Fruit fly (Drosophila melanogaster) whole organism, embryonic: ENCODE measurements around the gene Tcs4.

ENCODE experiments used
- CG11093 ChIP-seq: fragments of 200-800 bp; sonication (Bioruptor generic); IDR thresholded peaks from 3 replicates; pipeline ENCODE4 v1.3.6; 2022; ENCODE audit warnings: missing biosample characterization, missing genetic modification characterization
- CG13296 ChIP-seq: fragments of 200-800 bp; sonication (Bioruptor generic); optimal IDR thresholded peaks from 3 replicates; lab custom pipeline; 2018; ENCODE audit warnings: missing biosample characterization, mild to moderate bottlenecking, missing genetic modification characterization
- CG14050 ChIP-seq: fragments of 200-800 bp; sonication (Bioruptor generic); IDR thresholded peaks from 3 replicates; pipeline ENCODE4 v1.3.6; 2022; ENCODE audit warnings: missing biosample characterization, missing genetic modification characterization
- CG14710 ChIP-seq: fragments of 200-800 bp; sonication (Bioruptor generic); optimal IDR thresholded peaks from 3 replicates; lab custom pipeline; 2019; ENCODE audit warnings: missing biosample characterization, mild to moderate bottlenecking, missing genetic modification characterization, moderate library complexity
- CG1603 ChIP-seq: fragments of 200-800 bp; sonication (Bioruptor generic); optimal IDR thresholded peaks from 2 replicates; lab custom pipeline; 2019; ENCODE audit warnings: missing biosample characterization, mild to moderate bottlenecking, missing genetic modification characterization, moderate library complexity
- CG16779 ChIP-seq: fragments of 200-800 bp; sonication (Bioruptor generic); IDR thresholded peaks from 2 replicates; pipeline ENCODE4 v1.3.6; 2022; ENCODE audit warnings: missing biosample characterization, missing genetic modification characterization
- CG2678 ChIP-seq: fragments of 200-800 bp; sonication (Bioruptor generic); optimal IDR thresholded peaks from 3 replicates; lab custom pipeline; 2019; ENCODE audit warnings: missing biosample characterization, mild to moderate bottlenecking, missing genetic modification characterization, moderate library complexity
- CG32772 ChIP-seq: fragments of 200-800 bp; sonication (Bioruptor generic); IDR thresholded peaks from 2 replicates; pipeline ENCODE4 v1.3.6; 2022; ENCODE audit warnings: missing biosample characterization, missing genetic modification characterization
- CG6765 ChIP-seq: fragments of 200-800 bp; sonication (Bioruptor generic); optimal IDR thresholded peaks from 3 replicates; lab custom pipeline; 2017; ENCODE audit warnings: missing biosample characterization, mild to moderate bottlenecking, missing genetic modification characterization
- CG7372 ChIP-seq: fragments of 200-800 bp; sonication (Bioruptor generic); IDR thresholded peaks from 2 replicates; pipeline ENCODE4 v1.3.6; 2022; ENCODE audit warnings: missing biosample characterization, missing genetic modification characterization
- CG8765 ChIP-seq: fragments of 200-800 bp; sonication (Bioruptor generic); IDR thresholded peaks from 2 replicates; pipeline ENCODE4 v1.3.6; 2022; ENCODE audit warnings: missing biosample characterization, missing genetic modification characterization
- CG9932 ChIP-seq: fragments of 200-800 bp; sonication (Bioruptor generic); IDR thresholded peaks from 2 replicates; pipeline ENCODE4 v1.3.6; 2022; ENCODE audit warnings: missing biosample characterization, missing genetic modification characterization
- Chrac-16 ChIP-seq: fragments of 200-800 bp; sonication (Bioruptor generic); optimal IDR thresholded peaks from 3 replicates; lab custom pipeline; 2016; ENCODE audit warnings: missing biosample characterization, missing genetic modification characterization
- D19B ChIP-seq: fragments of 200-800 bp; sonication (Bioruptor generic); optimal IDR thresholded peaks from 2 replicates; lab custom pipeline; 2017; ENCODE audit warnings: missing biosample characterization, mild to moderate bottlenecking, missing genetic modification characterization
- Dfd ChIP-seq, 2 experiments: fragments of >200 bp; optimal IDR thresholded peaks; 2 replicates each; lab custom pipeline; 2017; ENCODE audit warnings: missing biosample characterization in 2 of 2, missing genetic modification characterization in 2 of 2
- Dip2 ChIP-seq: fragments of 200-800 bp; sonication (Bioruptor generic); IDR thresholded peaks from 2 replicates; pipeline ENCODE4 v1.3.6; 2022; ENCODE audit warnings: missing biosample characterization, missing genetic modification characterization
- Elba2 ChIP-seq: fragments of 200-800 bp; sonication (Bioruptor generic); optimal IDR thresholded peaks from 3 replicates; lab custom pipeline; 2016; ENCODE audit warnings: missing biosample characterization, missing genetic modification characterization
- H2.0 ChIP-seq: fragments of 200-800 bp; sonication (Bioruptor generic); IDR thresholded peaks from 2 replicates; pipeline ENCODE4 v1.3.6; 2022; ENCODE audit warnings: missing biosample characterization, missing genetic modification characterization
- Hand ChIP-seq: fragments of 200-800 bp; sonication (Bioruptor generic); optimal IDR thresholded peaks from 2 replicates; lab custom pipeline; 2017; ENCODE audit warnings: mild to moderate bottlenecking, missing biosample characterization, missing genetic modification reagents, missing genetic modification characterization
- Hmx ChIP-seq: fragments of 200-800 bp; sonication (Bioruptor generic); optimal IDR thresholded peaks from 2 replicates; lab custom pipeline; 2016; ENCODE audit warnings: missing biosample characterization, missing genetic modification characterization
- Hr3 ChIP-seq: fragments of 200-800 bp; sonication (Bioruptor generic); optimal IDR thresholded peaks from 3 replicates; lab custom pipeline; 2016; ENCODE audit warnings: missing biosample characterization, missing genetic modification characterization
- MESR4 ChIP-seq: fragments of 200-800 bp; sonication (Bioruptor generic); optimal IDR thresholded peaks from 2 replicates; lab custom pipeline; 2018; ENCODE audit warnings: missing biosample characterization, mild to moderate bottlenecking, missing genetic modification characterization, moderate library complexity
- Med ChIP-seq: fragments of 200-800 bp; sonication (Bioruptor generic); peaks from one replicate; lab custom pipeline; 2016; ENCODE audit warnings: missing biosample characterization, missing genetic modification characterization, mild to moderate bottlenecking, inconsistent platforms, moderate library complexity
- NC2β ChIP-seq: fragments of 200-800 bp; sonication (Bioruptor generic); optimal IDR thresholded peaks from 2 replicates; lab custom pipeline; 2016; ENCODE audit warnings: missing biosample characterization, missing genetic modification characterization
- NfI ChIP-seq: fragments of 200-800 bp; sonication (Bioruptor generic); optimal IDR thresholded peaks from 3 replicates; lab custom pipeline; 2018; ENCODE audit warnings: missing biosample characterization, mild to moderate bottlenecking, missing genetic modification characterization, moderate library complexity
- Pdp1 ChIP-seq, 2 experiments: fragments of 200-800 bp; sonication (Bioruptor generic); optimal IDR thresholded peaks; 3 replicates each; lab custom pipeline; 2016; ENCODE audit warnings: missing biosample characterization in 2 of 2, missing genetic modification characterization in 2 of 2, mild to moderate bottlenecking in 1 of 2, moderate library complexity in 1 of 2
- Poxn ChIP-seq: fragments of 200-800 bp; sonication (Bioruptor generic); IDR thresholded peaks from 2 replicates; pipeline ENCODE4 v1.3.6; 2022; ENCODE audit warnings: missing biosample characterization, missing genetic modification characterization
- Sry-δ ChIP-seq: fragments of 200-800 bp; sonication (Bioruptor generic); optimal IDR thresholded peaks from 2 replicates; lab custom pipeline; 2016; ENCODE audit warnings: missing biosample characterization, missing genetic modification characterization
- al ChIP-seq: fragments of 200-800 bp; sonication (Bioruptor generic); IDR thresholded peaks from 2 replicates; pipeline ENCODE4 v1.3.6; 2022; ENCODE audit warnings: missing biosample characterization, missing genetic modification characterization
- bsh ChIP-seq, 2 experiments: fragments of 200-800 bp; sonication (Bioruptor generic); optimal IDR thresholded peaks; 2 replicates each; lab custom pipeline; 2017 to 2018; ENCODE audit warnings: mild to moderate bottlenecking in 2 of 2, missing biosample characterization in 2 of 2, missing genetic modification characterization in 2 of 2, moderate library complexity in 1 of 2
- chif ChIP-seq, 2 experiments: fragments of 200-800 bp; sonication (Bioruptor generic); optimal IDR thresholded peaks; 3 replicates each; lab custom pipeline; 2016; ENCODE audit warnings: missing biosample characterization in 2 of 2, missing genetic modification characterization in 2 of 2
- chinmo ChIP-seq: fragments of 200-800 bp; sonication (Bioruptor generic); IDR thresholded peaks from 4 replicates; pipeline ENCODE4 v1.3.6; 2022; ENCODE audit warnings: missing biosample characterization, missing genetic modification characterization; ENCODE audit not compliant: partially characterized antibody
- crol ChIP-seq: fragments of 200-800 bp; sonication (Bioruptor generic); IDR thresholded peaks from 2 replicates; pipeline ENCODE4 v1.3.6; 2022; ENCODE audit warnings: missing biosample characterization, missing genetic modification characterization
- crp ChIP-seq, 2 experiments: fragments of 200-800 bp; sonication (Bioruptor generic); optimal IDR thresholded peaks; 2 replicates in 1 of 2; 3 replicates in 1 of 2; lab custom pipeline; 2017; ENCODE audit warnings: missing biosample characterization in 2 of 2, missing genetic modification characterization in 2 of 2, mild to moderate bottlenecking in 1 of 2, moderate library complexity in 1 of 2
- dati ChIP-seq: fragments of 200-800 bp; sonication (Bioruptor generic); IDR thresholded peaks from 2 replicates; pipeline ENCODE4 v1.3.6; 2022; ENCODE audit warnings: missing biosample characterization, missing genetic modification characterization
- dimm ChIP-seq: fragments of 200-800 bp; sonication (Bioruptor generic); IDR thresholded peaks from 2 replicates; pipeline ENCODE4 v1.3.6; 2022; ENCODE audit warnings: missing biosample characterization, missing genetic modification characterization
- en ChIP-seq: fragments of 200-800 bp; sonication (Bioruptor generic); optimal IDR thresholded peaks from 2 replicates; lab custom pipeline; 2016; ENCODE audit warnings: missing biosample characterization, missing genetic modification characterization
- eve ChIP-seq, 2 experiments: fragments of >200 bp; optimal IDR thresholded peaks; 2 replicates each; lab custom pipeline; 2017; ENCODE audit warnings: missing biosample characterization in 2 of 2, missing genetic modification characterization in 2 of 2
- eyg ChIP-seq: fragments of 200-800 bp; sonication (Bioruptor generic); optimal IDR thresholded peaks from 3 replicates; lab custom pipeline; 2016; ENCODE audit warnings: missing biosample characterization, missing genetic modification characterization
- fd102C ChIP-seq: fragments of 200-800 bp; sonication (Bioruptor generic); optimal IDR thresholded peaks from 2 replicates; lab custom pipeline; 2018; ENCODE audit warnings: missing biosample characterization, mild to moderate bottlenecking, missing genetic modification characterization, moderate library complexity
- gcm ChIP-seq: fragments of 200-800 bp; sonication (Bioruptor generic); optimal IDR thresholded peaks from 2 replicates; lab custom pipeline; 2019; ENCODE audit warnings: missing biosample characterization, mild to moderate bottlenecking, missing genetic modification characterization, moderate library complexity
- grau ChIP-seq: fragments of 200-800 bp; optimal IDR thresholded peaks from 3 replicates; lab custom pipeline; 2019; ENCODE audit warnings: missing biosample characterization, mild to moderate bottlenecking, missing genetic modification characterization, moderate library complexity
- hkb ChIP-seq, 2 experiments: fragments of 200-800 bp in 1 of 2; fragments of >200 bp in 1 of 2; sonication (Bioruptor generic) in 1 of 2; IDR thresholded peaks in 1 of 2; optimal IDR thresholded peaks in 1 of 2; 2 replicates each; pipeline versions ENCODE4 v1.3.6 to Lab custom; 2017 to 2022; ENCODE audit warnings: missing biosample characterization in 1 of 2, missing genetic modification characterization in 1 of 2
- jing ChIP-seq: fragments of 200-800 bp; sonication (Bioruptor generic); optimal IDR thresholded peaks from 2 replicates; lab custom pipeline; 2018; ENCODE audit warnings: missing biosample characterization, mild to moderate bottlenecking, missing genetic modification characterization
- onecut ChIP-seq: fragments of 200-800 bp; sonication (Bioruptor generic); IDR thresholded peaks from 2 replicates; pipeline ENCODE4 v1.3.6; 2022; ENCODE audit warnings: missing biosample characterization, missing genetic modification characterization
- pho ChIP-seq: fragments of 200-800 bp; sonication (Bioruptor generic); optimal IDR thresholded peaks from 2 replicates; lab custom pipeline; 2016; ENCODE audit warnings: missing biosample characterization, missing genetic modification characterization
- pros ChIP-seq: fragments of 200-800 bp; sonication (Bioruptor generic); optimal IDR thresholded peaks from 3 replicates; lab custom pipeline; 2019; ENCODE audit warnings: missing biosample characterization, mild to moderate bottlenecking, missing genetic modification characterization, moderate library complexity
- run ChIP-seq: fragments of 200-800 bp; sonication (Bioruptor generic); optimal IDR thresholded peaks from 3 replicates; lab custom pipeline; 2018; ENCODE audit warnings: missing biosample characterization, mild to moderate bottlenecking, missing genetic modification characterization
- shn ChIP-seq: fragments of 200-800 bp; sonication (Bioruptor generic); optimal IDR thresholded peaks from 3 replicates; lab custom pipeline; 2016; ENCODE audit warnings: missing biosample characterization, missing genetic modification characterization
- zfh1 ChIP-seq: fragments of 200-800 bp; sonication (Bioruptor generic); IDR thresholded peaks from 3 replicates; pipeline ENCODE4 v1.3.6; 2022; ENCODE audit warnings: missing biosample characterization, missing genetic modification characterization

The Tcs4 gene

DNA sequence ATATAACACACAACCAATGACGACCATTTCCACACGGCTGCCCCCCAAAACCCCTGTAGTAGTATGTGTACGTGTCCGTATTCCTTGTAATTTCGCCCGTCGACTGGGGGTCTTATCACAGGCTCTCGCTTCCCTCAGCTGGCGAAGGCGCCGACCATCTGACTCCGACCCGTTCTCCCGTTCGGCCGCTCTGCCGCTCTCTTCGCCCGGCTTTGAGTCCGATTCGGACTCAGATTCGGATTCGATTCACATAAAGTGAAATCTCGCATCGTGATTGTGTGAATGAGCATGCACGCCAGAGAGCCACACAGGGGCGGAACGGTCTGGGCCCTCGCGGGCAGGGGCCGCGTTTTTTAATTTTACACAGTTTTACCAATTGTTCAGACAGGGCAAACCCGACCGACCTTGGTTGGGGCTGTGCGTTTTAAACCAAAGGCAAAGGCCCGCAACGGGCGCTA is 35.8 kb downstream of the Tcs4 start (continued):
- TF ChIP-seq Sry-δ (GFP tag; lab: Kevin White, UChicago) (no peak), Dip2 (no peak), CG6765 (GFP tag; lab: Kevin White, UChicago) (no peak), onecut (GFP tag; lab: Robert Waterston, UW) (peak; percentile 31), shn (GFP tag; lab: Kevin White, UChicago) (peak; percentile 45), Poxn (GFP tag; lab: Robert Waterston, UW) (no peak), MESR4 (GFP tag; lab: Kevin White, UChicago) (no peak), zfh1 (GFP tag; lab: Robert Waterston, UW) (peak; percentile 55; the same call in 2 of the 3 replicates), hkb (optimal IDR thresholded peaks at IDR 0.05; lab: Kevin White, UChicago) (no peak), hkb (GFP tag; IDR thresholded peaks at IDR 0.05; lab: Robert Waterston, UW) (peak; percentile 31; the same call in 1 of the 2 replicates), CG7372 (GFP tag; lab: Robert Waterston, UW) (no peak), Pdp1 (GFP tag; optimal IDR thresholded peaks at IDR 0.05; lab: Kevin White, UChicago) (peak; percentile 27 to 43), Hand (GFP tag; lab: Kevin White, UChicago) (no peak), grau (tag; lab: Kevin White, UChicago) (peak; percentile 35), NfI (peak; percentile 36), en (GFP tag; lab: Kevin White, UChicago) (no peak), CG2678 (tag; lab: Kevin White, UChicago) (peak; percentile 40), chif (GFP tag; optimal IDR thresholded peaks at IDR 0.05; lab: Kevin White, UChicago) (peak in 1 of 2 experiments; percentile 8), run (tag; lab: Kevin White, UChicago) (no peak), Hr3 (peak; percentile 9), crol (no peak), CG1603 (peak; percentile 15), Dfd (GFP tag; optimal IDR thresholded peaks at IDR 0.05; lab: Kevin White, UChicago) (no peak), Chrac-16 (peak; percentile 28), NC2β (peak; percentile 2), CG16779 (no peak), crp (GFP tag; optimal IDR thresholded peaks at IDR 0.05; lab: Kevin White, UChicago) (peak in 1 of 2 experiments; percentile 23), D19B (no peak), dimm (GFP tag; lab: Robert Waterston, UW) (no peak), CG11093 (peak; percentile 64; the same call in 1 of the 3 replicates), pros (no peak), pho (no peak), eyg (GFP tag; lab: Kevin White, UChicago) (no peak), CG32772 (peak; percentile 53; the same call in 1 of the 2 replicates), CG8765 (GFP tag; lab: Robert Waterston, UW) (0 out of 2 replicates have a peak, but pooled peaks have one; percentile 6), CG9932 (GFP tag; lab: Robert Waterston, UW) (peak; percentile 84), CG14710 (tag; lab: Kevin White, UChicago) (peak; percentile 3), H2.0 (GFP tag; lab: Robert Waterston, UW) (peak; percentile 15; the same call in 1 of the 2 replicates), CG13296 (GFP tag; lab: Kevin White, UChicago) (no peak), Med (GFP tag; lab: Kevin White, UChicago) (peak; percentile 92), chinmo (GFP tag; lab: Robert Waterston, UW) (peak; percentile 88), Hmx (no peak), bsh (GFP tag; optimal IDR thresholded peaks at IDR 0.05; lab: Kevin White, UChicago) (no peak), fd102C (GFP tag; lab: Kevin White, UChicago) (no peak), eve (GFP tag; optimal IDR thresholded peaks at IDR 0.05; lab: Kevin White, UChicago) (no peak), dati (GFP tag; lab: Robert Waterston, UW) (no peak), al (peak; percentile 56), Elba2 (no peak), CG14050 (GFP tag; lab: Robert Waterston, UW) (no peak), jing (GFP tag; lab: Kevin White, UChicago) (no peak), gcm (no peak)
